Worm (Caenorhabditis elegans) whole organism, young adult: ENCODE data around the gene C02B8.7.
A peak's percentile ranks its signal among the peaks of the same experiment; 100 is the strongest.

Source experiments
- B0261.1 ChIP-seq: sonication (generic microtip); optimal IDR thresholded peaks from 2 replicates; lab custom pipeline; 2016; ENCODE audit warnings: mild to moderate bottlenecking, missing genetic modification characterization, moderate library complexity, missing compliant biosample characterization
- C17E4.6 ChIP-seq: fragments of 200-800 bp; sonication (Bioruptor generic); IDR thresholded peaks from 2 replicates; pipeline ENCODE4 v1.3.6; 2022; ENCODE audit warnings: missing genetic modification reagents, missing genetic modification characterization, missing compliant biosample characterization
- D2030.7 ChIP-seq: fragments of 200-800 bp; sonication (Bioruptor generic); IDR thresholded peaks from 2 replicates; pipeline ENCODE4 v1.3.6; 2022; ENCODE audit warnings: missing genetic modification reagents, missing genetic modification characterization, missing compliant biosample characterization
- K11D2.4 ChIP-seq: fragments of 200-800 bp; sonication (Bioruptor generic); IDR thresholded peaks from 2 replicates; pipeline ENCODE4 v1.3.6; 2022; ENCODE audit warnings: missing genetic modification reagents, missing genetic modification characterization, missing compliant biosample characterization
- Y53G8AR.9 ChIP-seq: fragments of 200-800 bp; sonication (Bioruptor generic); conservative IDR thresholded peaks from 2 replicates; pipeline ENCODE4 v1.3.6; 2022; ENCODE audit warnings: missing genetic modification reagents, missing genetic modification characterization, missing compliant biosample characterization
- Y56A3A.18 ChIP-seq: fragments of 200-800 bp; sonication (Bioruptor generic); IDR thresholded peaks from 2 replicates; pipeline ENCODE4 v1.3.6; 2022; ENCODE audit warnings: missing genetic modification reagents, missing genetic modification characterization, missing compliant biosample characterization
- ZK185.1 ChIP-seq: sonication (generic microtip); optimal IDR thresholded peaks from 2 replicates; lab custom pipeline; 2016; ENCODE audit warnings: mild to moderate bottlenecking, missing genetic modification characterization, missing compliant biosample characterization; ENCODE audit not compliant: poor library complexity, severe bottlenecking
- ama-1 ChIP-seq, 3 experiments: fragments of 150-350 bp in 1 of 3; sonication (generic microtip) in 2 of 3; optimal IDR thresholded peaks; 2 replicates each; lab custom pipeline; 2014 to 2018; ENCODE audit warnings: missing biosample characterization in 2 of 3, missing genetic modification characterization in 2 of 3, missing genetic modification reagents in 2 of 3
- cebp-2 ChIP-seq: fragments of 200-800 bp; sonication (Bioruptor generic); IDR thresholded peaks from 2 replicates; pipeline ENCODE4 v1.3.6; 2022; ENCODE audit warnings: missing genetic modification characterization, missing compliant biosample characterization
- ceh-100 ChIP-seq: fragments of 200-800 bp; sonication (Bioruptor generic); IDR thresholded peaks from 2 replicates; pipeline ENCODE4 v1.3.6; 2022; ENCODE audit warnings: missing genetic modification reagents, missing genetic modification characterization, missing compliant biosample characterization
- ceh-27 ChIP-seq: fragments of 200-800 bp; sonication (Bioruptor generic); optimal IDR thresholded peaks from 2 replicates; lab custom pipeline; 2018; ENCODE audit warnings: mild to moderate bottlenecking, missing genetic modification characterization, moderate library complexity, missing compliant biosample characterization
- ceh-40 ChIP-seq: fragments of 200-800 bp; sonication (Bioruptor generic); IDR thresholded peaks from 2 replicates; pipeline ENCODE4 v1.3.6; 2022; ENCODE audit warnings: missing genetic modification characterization, missing compliant biosample characterization
- ceh-58 ChIP-seq: fragments of 200-800 bp; sonication (Bioruptor generic); IDR thresholded peaks from 2 replicates; pipeline ENCODE4 v1.3.6; 2022; ENCODE audit warnings: missing genetic modification characterization, missing compliant biosample characterization
- die-1 ChIP-seq: sonication (generic microtip); optimal IDR thresholded peaks from 2 replicates; lab custom pipeline; 2016; ENCODE audit warnings: missing genotype, mild to moderate bottlenecking, missing genetic modification characterization, missing compliant biosample characterization
- dox-1 ChIP-seq: fragments of 200-800 bp; sonication (Bioruptor generic); IDR thresholded peaks from 2 replicates; pipeline ENCODE4 v1.3.6; 2022; ENCODE audit warnings: missing genetic modification reagents, missing genetic modification characterization, missing compliant biosample characterization
- egrh-3 ChIP-seq: fragments of 200-800 bp; sonication (Bioruptor generic); IDR thresholded peaks from 2 replicates; pipeline ENCODE4 v1.3.6; 2022; ENCODE audit warnings: missing genetic modification reagents, missing genetic modification characterization, missing compliant biosample characterization
- hmg-1.2 ChIP-seq: fragments of 200-800 bp; sonication (Bioruptor generic); IDR thresholded peaks from 2 replicates; pipeline ENCODE4 v1.3.6; 2022; ENCODE audit warnings: missing genetic modification reagents, missing genetic modification characterization, missing compliant biosample characterization
- hmg-20 ChIP-seq: fragments of 200-800 bp; sonication (Bioruptor generic); IDR thresholded peaks from 2 replicates; pipeline ENCODE4 v1.3.6; 2022; ENCODE audit warnings: missing genetic modification reagents, missing genetic modification characterization, missing compliant biosample characterization
- lin-26 ChIP-seq: fragments of 200-800 bp; sonication (Bioruptor generic); IDR thresholded peaks from 2 replicates; pipeline ENCODE4 v1.3.6; 2022; ENCODE audit warnings: missing genetic modification reagents, missing genetic modification characterization, missing compliant biosample characterization
- lin-40 ChIP-seq: sonication (generic microtip); optimal IDR thresholded peaks from 2 replicates; lab custom pipeline; 2016; ENCODE audit warnings: missing genetic modification characterization, mild to moderate bottlenecking, missing compliant biosample characterization, missing genotype, missing genetic modification reagents
- lin-54 ChIP-seq: fragments of 200-800 bp; sonication (Bioruptor generic); optimal IDR thresholded peaks from 2 replicates; lab custom pipeline; 2018; ENCODE audit warnings: mild to moderate bottlenecking, missing genetic modification characterization, missing compliant biosample characterization
- lir-1 ChIP-seq: fragments of 200-800 bp; sonication (Bioruptor generic); conservative IDR thresholded peaks from 2 replicates; pipeline ENCODE4 v1.3.6; 2022; ENCODE audit warnings: missing genetic modification reagents, missing genetic modification characterization, missing compliant biosample characterization
- madf-6 ChIP-seq: fragments of 200-800 bp; sonication (Bioruptor generic); IDR thresholded peaks from 2 replicates; pipeline ENCODE4 v1.3.6; 2022; ENCODE audit warnings: missing genetic modification reagents, missing genetic modification characterization, missing compliant biosample characterization
- mxl-1 ChIP-seq: sonication (generic microtip); optimal IDR thresholded peaks from 2 replicates; lab custom pipeline; 2016; ENCODE audit warnings: missing genetic modification characterization, missing compliant biosample characterization
- nfyb-1 ChIP-seq: fragments of 200-800 bp; sonication (Bioruptor generic); IDR thresholded peaks from 2 replicates; pipeline ENCODE4 v1.3.6; 2022; ENCODE audit warnings: missing genetic modification reagents, missing genetic modification characterization, missing compliant biosample characterization
- nhr-90 ChIP-seq: sonication (generic microtip); optimal IDR thresholded peaks from 2 replicates; lab custom pipeline; 2016; ENCODE audit warnings: missing genotype, mild to moderate bottlenecking, missing genetic modification characterization, missing compliant biosample characterization
- pbrm-1 ChIP-seq: fragments of 200-800 bp; sonication (Bioruptor generic); IDR thresholded peaks from 2 replicates; pipeline ENCODE4 v1.3.6; 2022; ENCODE audit warnings: missing genetic modification reagents, missing genetic modification characterization, missing compliant biosample characterization
- rpc-1 ChIP-seq, 2 experiments: fragments of 150-350 bp in 1 of 2; sonication (generic microtip) in 1 of 2; optimal IDR thresholded peaks; 2 replicates each; lab custom pipeline; 2014 to 2018; ENCODE audit warnings: missing biosample characterization in 1 of 2, missing genetic modification characterization in 1 of 2, missing genetic modification reagents in 1 of 2, missing genotype in 1 of 2
- snpc-3.4 ChIP-seq: sonication (generic microtip); optimal IDR thresholded peaks from 2 replicates; lab custom pipeline; 2017; ENCODE audit warnings: missing genetic modification characterization, mild to moderate bottlenecking, missing compliant biosample characterization, antibody characterized with exemption, moderate library complexity, missing genotype, missing genetic modification reagents
- snpc-4 ChIP-seq, 5 experiments: fragments of 150-350 bp in 1 of 5; sonication (generic microtip) in 4 of 5; optimal IDR thresholded peaks; 2 replicates each; lab custom pipeline; 2014 to 2018; ENCODE audit warnings: missing genetic modification characterization in 5 of 5, missing biosample characterization in 3 of 5, antibody characterized with exemption in 2 of 5, mild to moderate bottlenecking in 2 of 5, missing compliant biosample characterization in 2 of 5, missing genotype in 2 of 5, moderate library complexity in 2 of 5, missing genetic modification reagents in 1 of 5
- tbp1 ChIP-seq: fragments of 200-800 bp; sonication (Bioruptor generic); optimal IDR thresholded peaks from 2 replicates; lab custom pipeline; 2018; ENCODE audit warnings: mild to moderate bottlenecking, missing genetic modification characterization, missing compliant biosample characterization
- ztf-18 ChIP-seq: sonication (generic microtip); optimal IDR thresholded peaks from 2 replicates; lab custom pipeline; 2016; ENCODE audit warnings: missing genotype, mild to moderate bottlenecking, missing genetic modification characterization, missing compliant biosample characterization
- ztf-22 ChIP-seq: fragments of 200-800 bp; sonication (Bioruptor generic); optimal IDR thresholded peaks from 2 replicates; lab custom pipeline; 2018; ENCODE audit warnings: mild to moderate bottlenecking, missing genetic modification characterization, moderate library complexity, missing compliant biosample characterization
- ztf-25 ChIP-seq: fragments of 200-800 bp; sonication (Bioruptor generic); IDR thresholded peaks from 2 replicates; pipeline ENCODE4 v1.3.6; 2022; ENCODE audit warnings: missing genetic modification reagents, missing genetic modification characterization, missing compliant biosample characterization

The C02B8.7 gene

ce11 chrX:8155969-8156368 is 18.3 kb upstream of the C02B8.7 start (continued):
- no peak for TF ChIP-seq ama-1 (optimal IDR thresholded peaks at IDR 0.05; lab: Kevin White, UChicago)
- TF ChIP-seq ama-1 (GFP tag; optimal IDR thresholded peaks at IDR 0.05; lab: Kevin White, UChicago), result peak in 1 of 2 experiments; percentile 56
- TF ChIP-seq ztf-22 (GFP tag; lab: Kevin White, UChicago), result no peak
- TF ChIP-seq C17E4.6 (GFP tag; lab: Robert Waterston, UW), result no peak
- TF ChIP-seq cebp-2, result 0 out of 2 replicates have a peak, but pooled peaks have one; percentile 63
- peak; percentile 28; the same call in 1 of the 2 replicates for TF ChIP-seq egrh-3 (GFP tag; lab: Robert Waterston, UW)
- peak; percentile 7; the same call in 1 of the 2 replicates for TF ChIP-seq pbrm-1 (GFP tag; lab: Robert Waterston, UW)

- TF ChIP-seq snpc-3.4 (tag; lab: Kevin White, UChicago) (peak; percentile 24), dox-1 (GFP tag; lab: Robert Waterston, UW) (peak; percentile 53; the same call in 1 of the 2 replicates), snpc-4 (GFP tag; optimal IDR thresholded peaks at IDR 0.05; lab: Kevin White, UChicago) (peak; percentile 26), snpc-4 (tag; optimal IDR thresholded peaks at IDR 0.05; lab: Kevin White, UChicago) (peak in 2 of 4 experiments; percentile 30 to 43), pbrm-1 (GFP tag; lab: Robert Waterston, UW) (peak; percentile 61), rpc-1 (optimal IDR thresholded peaks at IDR 0.05; lab: Kevin White, UChicago) (peak; percentile 51), rpc-1 (tag; optimal IDR thresholded peaks at IDR 0.05; lab: Kevin White, UChicago) (peak; percentile 84), die-1 (tag; lab: Kevin White, UChicago) (peak; percentile 63), Y53G8AR.9 (GFP tag; lab: Robert Waterston, UW) (peak; percentile 66; the same call in 1 of the 2 replicates), ZK185.1 (tag; lab: Kevin White, UChicago) (peak; percentile 53), ceh-40 (0 out of 2 replicates have a peak, but pooled peaks have one; percentile 12), B0261.1 (peak; percentile 80), hmg-1.2 (peak; percentile 45), nhr-90 (tag; lab: Kevin White, UChicago) (peak; percentile 5), ztf-25 (GFP tag; lab: Robert Waterston, UW) (peak; percentile 52; the same call in 1 of the 2 replicates), K11D2.4 (GFP tag; lab: Robert Waterston, UW) (0 out of 2 replicates have a peak, but pooled peaks have one; percentile 13), mxl-1 (peak; percentile 3), ceh-27 (peak; percentile 7), tbp1 (GFP tag; lab: Kevin White, UChicago) (peak; percentile 84), Y56A3A.18 (GFP tag; lab: Robert Waterston, UW) (0 out of 2 replicates have a peak, but pooled peaks have one; percentile 74), nfyb-1 (0 out of 2 replicates have a peak, but pooled peaks have one; percentile 18), lin-40 (tag; lab: Kevin White, UChicago) (peak; percentile 3), lin-26 (GFP tag; lab: Robert Waterston, UW) (peak; percentile 67), madf-6 (GFP tag; lab: Robert Waterston, UW) (peak; percentile 15; the same call in 1 of the 2 replicates), lin-54 (GFP tag; lab: Kevin White, UChicago) (peak; percentile 6), D2030.7 (GFP tag; lab: Robert Waterston, UW) (peak; percentile 65), lir-1 (0 out of 2 replicates have a peak, but pooled peaks have one; percentile 8), ceh-58 (0 out of 2 replicates have a peak, but pooled peaks have one; percentile 61), ztf-18 (tag; lab: Kevin White, UChicago) (peak; percentile 24), ceh-100 (GFP tag; lab: Robert Waterston, UW) (0 out of 2 replicates have a peak, but pooled peaks have one; percentile 18), hmg-20 (peak; percentile 56; the same call in 1 of the 2 replicates)
- TF ChIP-seq, all 124 proteins: peak for 29; not testable (repeated sequence) for 95
Observed at ce11 chrX:8155447-8155877, 17.8 kb upstream of the C02B8.7 start.
